Fruit fly (Drosophila melanogaster) whole organism, embryonic: Measurements from ENCODE around the gene CG6142.

Experiments
- Abd-B ChIP-seq: fragments of 200-800 bp; sonication (Bioruptor generic); optimal IDR thresholded peaks from 2 replicates; lab custom pipeline; 2018; ENCODE audit warnings: missing biosample characterization, mild to moderate bottlenecking, missing genetic modification characterization, moderate library complexity
- Awh ChIP-seq: fragments of 200-800 bp; sonication (Bioruptor generic); IDR thresholded peaks from 2 replicates; pipeline ENCODE4, ENCODE4 v1.3.6; 2022; ENCODE audit warnings: missing biosample characterization, missing genetic modification characterization
- Bgb ChIP-seq: fragments of 200-800 bp; sonication (Bioruptor generic); IDR thresholded peaks from 2 replicates; pipeline ENCODE4 v1.3.6; 2022; ENCODE audit warnings: missing biosample characterization, missing genetic modification characterization; ENCODE audit not compliant: partially characterized antibody
- CG10147 ChIP-seq: fragments of 200-800 bp; sonication (Bioruptor generic); optimal IDR thresholded peaks from 2 replicates; lab custom pipeline; 2019; ENCODE audit warnings: missing biosample characterization, mild to moderate bottlenecking, missing genetic modification characterization, moderate library complexity
- CG11456 ChIP-seq: fragments of 200-800 bp; sonication (Bioruptor generic); IDR thresholded peaks from 3 replicates; pipeline ENCODE4 v1.3.6; 2022; ENCODE audit warnings: missing biosample characterization, missing genetic modification characterization
- CG11560 ChIP-seq: fragments of 200-800 bp; sonication (Bioruptor generic); IDR thresholded peaks from 3 replicates; pipeline ENCODE4 v1.3.6; 2022; ENCODE audit warnings: missing biosample characterization, missing genetic modification characterization
- CG13624 ChIP-seq: fragments of 200-800 bp; sonication (Bioruptor generic); optimal IDR thresholded peaks from 2 replicates; lab custom pipeline; 2016; ENCODE audit warnings: missing biosample characterization, missing genetic modification characterization
- CG13894 ChIP-seq: fragments of 200-800 bp; sonication (Bioruptor generic); optimal IDR thresholded peaks from 3 replicates; lab custom pipeline; 2018; ENCODE audit warnings: missing biosample characterization, mild to moderate bottlenecking, missing genetic modification characterization, moderate library complexity
- CG15269 ChIP-seq: fragments of 200-800 bp; sonication (Bioruptor generic); optimal IDR thresholded peaks from 2 replicates; lab custom pipeline; 2018; ENCODE audit warnings: missing biosample characterization, mild to moderate bottlenecking, missing genetic modification characterization, moderate library complexity
- CG17912 ChIP-seq: fragments of 200-800 bp; sonication (Bioruptor generic); optimal IDR thresholded peaks from 2 replicates; lab custom pipeline; 2018; ENCODE audit warnings: missing biosample characterization, mild to moderate bottlenecking, missing genetic modification characterization
- CG32532 ChIP-seq: fragments of 200-800 bp; sonication (Bioruptor generic); IDR thresholded peaks from 2 replicates; pipeline ENCODE4 v1.3.6; 2022; ENCODE audit warnings: missing biosample characterization, missing genetic modification characterization
- CG32772 ChIP-seq: fragments of 200-800 bp; sonication (Bioruptor generic); IDR thresholded peaks from 2 replicates; pipeline ENCODE4 v1.3.6; 2022; ENCODE audit warnings: missing biosample characterization, missing genetic modification characterization
- CG34224 ChIP-seq: fragments of 200-800 bp; sonication (Bioruptor generic); IDR thresholded peaks from 3 replicates; pipeline ENCODE4 v1.3.6; 2022; ENCODE audit warnings: missing biosample characterization, missing genetic modification characterization; ENCODE audit not compliant: partially characterized antibody
- CG3847 ChIP-seq: fragments of 200-800 bp; sonication (Bioruptor generic); IDR thresholded peaks from 2 replicates; pipeline ENCODE4 v1.3.6; 2022; ENCODE audit warnings: missing biosample characterization, missing genetic modification characterization
- CG42726 ChIP-seq: fragments of 200-800 bp; sonication (Bioruptor generic); IDR thresholded peaks from 2 replicates; pipeline ENCODE4 v1.3.6; 2022; ENCODE audit warnings: missing biosample characterization, missing genetic modification characterization; ENCODE audit not compliant: partially characterized antibody
- CG4707 ChIP-seq: fragments of 200-800 bp; sonication (Bioruptor generic); optimal IDR thresholded peaks from 2 replicates; lab custom pipeline; 2018; ENCODE audit warnings: missing biosample characterization, mild to moderate bottlenecking, missing genetic modification characterization, moderate library complexity
- CG7839 ChIP-seq: fragments of 200-800 bp; sonication (Bioruptor generic); optimal IDR thresholded peaks from 3 replicates; lab custom pipeline; 2018; ENCODE audit warnings: missing biosample characterization, mild to moderate bottlenecking, missing genetic modification characterization, moderate library complexity
- CG7987 ChIP-seq: fragments of 200-800 bp; sonication (Bioruptor generic); optimal IDR thresholded peaks from 2 replicates; lab custom pipeline; 2018; ENCODE audit warnings: missing biosample characterization, mild to moderate bottlenecking, missing genetic modification characterization, moderate library complexity
- CG8290 ChIP-seq, 3 experiments: fragments of 200-800 bp; sonication (Bioruptor generic); optimal IDR thresholded peaks; 2 replicates each; lab custom pipeline; 2016 to 2019; ENCODE audit warnings: missing biosample characterization in 3 of 3, missing genetic modification characterization in 3 of 3, mild to moderate bottlenecking in 2 of 3, moderate library complexity in 1 of 3
- CG9437 ChIP-seq: fragments of 200-800 bp; sonication (Bioruptor generic); optimal IDR thresholded peaks from 2 replicates; lab custom pipeline; 2018; ENCODE audit warnings: missing biosample characterization, mild to moderate bottlenecking, missing genetic modification characterization
- Dp ChIP-seq: fragments of 200-800 bp; sonication (Bioruptor generic); optimal IDR thresholded peaks from 2 replicates; lab custom pipeline; 2018; ENCODE audit warnings: missing biosample characterization, mild to moderate bottlenecking, missing genetic modification characterization, moderate library complexity
- Ets65A ChIP-seq: fragments of 200-800 bp; sonication (Bioruptor generic); peaks from one replicate; lab custom pipeline; 2016; ENCODE audit warnings: missing biosample characterization, missing genetic modification characterization
- HHEX ChIP-seq: fragments of 200-800 bp; sonication (Bioruptor generic); optimal IDR thresholded peaks from 3 replicates; lab custom pipeline; 2017; ENCODE audit warnings: missing biosample characterization, mild to moderate bottlenecking, missing genetic modification characterization, missing genetic modification reagents
- Hmr ChIP-seq: fragments of 200-800 bp; sonication (Bioruptor generic); optimal IDR thresholded peaks from 3 replicates; lab custom pipeline; 2017; ENCODE audit warnings: mild to moderate bottlenecking, missing biosample characterization, missing genetic modification reagents, missing genetic modification characterization
- Hr51 ChIP-seq, 2 experiments: fragments of 200-800 bp; sonication (Bioruptor generic); optimal IDR thresholded peaks; 2 replicates in 1 of 2; 3 replicates in 1 of 2; lab custom pipeline; 2016 to 2018; ENCODE audit warnings: missing biosample characterization in 2 of 2, missing genetic modification characterization in 2 of 2, mild to moderate bottlenecking in 1 of 2, moderate library complexity in 1 of 2
- Med ChIP-seq: fragments of 200-800 bp; sonication (Bioruptor generic); peaks from one replicate; lab custom pipeline; 2016; ENCODE audit warnings: missing biosample characterization, missing genetic modification characterization, mild to moderate bottlenecking, inconsistent platforms, moderate library complexity
- Myb ChIP-seq: fragments of 200-800 bp; sonication (Bioruptor generic); optimal IDR thresholded peaks from 2 replicates; lab custom pipeline; 2016; ENCODE audit warnings: missing biosample characterization, missing genetic modification characterization
- Opbp ChIP-seq: fragments of 200-800 bp; sonication (Bioruptor generic); IDR thresholded peaks from 3 replicates; pipeline ENCODE4 v1.3.6; 2022; ENCODE audit warnings: missing biosample characterization, missing genetic modification characterization; ENCODE audit not compliant: partially characterized antibody
- PHDP ChIP-seq: fragments of 200-800 bp; sonication (Bioruptor generic); optimal IDR thresholded peaks from 3 replicates; lab custom pipeline; 2018; ENCODE audit warnings: missing biosample characterization, mild to moderate bottlenecking, missing genetic modification characterization, moderate library complexity
- Rfx ChIP-seq: fragments of 200-800 bp; sonication (Bioruptor generic); IDR thresholded peaks from 2 replicates; pipeline ENCODE4 v1.3.6; 2022; ENCODE audit warnings: missing biosample characterization, missing genetic modification characterization
- Sox102F ChIP-seq: fragments of 200-800 bp; sonication (Bioruptor generic); optimal IDR thresholded peaks from 2 replicates; lab custom pipeline; 2018; ENCODE audit warnings: missing biosample characterization, mild to moderate bottlenecking, missing genetic modification characterization, moderate library complexity
- Xbp1 ChIP-seq: fragments of 200-800 bp; sonication (Bioruptor generic); optimal IDR thresholded peaks from 3 replicates; lab custom pipeline; 2016; ENCODE audit warnings: missing biosample characterization, mild to moderate bottlenecking, missing genetic modification characterization
- amos ChIP-seq: fragments of 200-800 bp; sonication (Bioruptor generic); IDR thresholded peaks from 2 replicates; pipeline ENCODE4 v1.3.6; 2022; ENCODE audit warnings: missing biosample characterization, missing genetic modification characterization; ENCODE audit not compliant: partially characterized antibody
- bsh ChIP-seq, 2 experiments: fragments of 200-800 bp; sonication (Bioruptor generic); optimal IDR thresholded peaks; 2 replicates each; lab custom pipeline; 2017 to 2018; ENCODE audit warnings: mild to moderate bottlenecking in 2 of 2, missing biosample characterization in 2 of 2, missing genetic modification characterization in 2 of 2, moderate library complexity in 1 of 2
- gro ChIP-seq: fragments of 200-800 bp; sonication (Bioruptor generic); optimal IDR thresholded peaks from 2 replicates; lab custom pipeline; 2016; ENCODE audit warnings: missing biosample characterization, missing genetic modification characterization
- lmd ChIP-seq: fragments of 200-800 bp; sonication (Bioruptor generic); IDR thresholded peaks from 2 replicates; pipeline ENCODE4 v1.3.6; 2022; ENCODE audit warnings: missing biosample characterization, missing genetic modification characterization
- nerfin-2 ChIP-seq: fragments of 200-800 bp; sonication (Bioruptor generic); IDR thresholded peaks from 2 replicates; pipeline ENCODE4 v1.3.6; 2022; ENCODE audit warnings: missing biosample characterization, missing genetic modification characterization; ENCODE audit not compliant: partially characterized antibody
- nmo ChIP-seq: fragments of 200-800 bp; sonication (Bioruptor generic); optimal IDR thresholded peaks from 2 replicates; lab custom pipeline; 2018; ENCODE audit warnings: missing biosample characterization, mild to moderate bottlenecking, missing genetic modification characterization, moderate library complexity
- phol ChIP-seq: fragments of 200-800 bp; sonication (Bioruptor generic); optimal IDR thresholded peaks from 3 replicates; lab custom pipeline; 2018; ENCODE audit warnings: missing biosample characterization, mild to moderate bottlenecking, missing genetic modification characterization, moderate library complexity
- pzg ChIP-seq: fragments of 200-800 bp; sonication (Bioruptor generic); optimal IDR thresholded peaks from 3 replicates; lab custom pipeline; 2018; ENCODE audit warnings: missing biosample characterization, mild to moderate bottlenecking, missing genetic modification characterization, moderate library complexity
- sd ChIP-seq: fragments of 200-800 bp; sonication (Bioruptor generic); optimal IDR thresholded peaks from 3 replicates; lab custom pipeline; 2018; ENCODE audit warnings: missing biosample characterization, mild to moderate bottlenecking, missing genetic modification characterization, moderate library complexity
- sob ChIP-seq: fragments of 200-800 bp; sonication (Bioruptor generic); IDR thresholded peaks from 2 replicates; pipeline ENCODE4 v1.3.6; 2022; ENCODE audit warnings: missing biosample characterization, missing genetic modification characterization
- stwl ChIP-seq: fragments of 200-800 bp; sonication (Bioruptor generic); optimal IDR thresholded peaks from 3 replicates; lab custom pipeline; 2018; ENCODE audit warnings: missing biosample characterization, mild to moderate bottlenecking, missing genetic modification characterization, moderate library complexity
- sug ChIP-seq: fragments of 200-800 bp; optimal IDR thresholded peaks from 2 replicates; lab custom pipeline; 2019; ENCODE audit warnings: missing biosample characterization, mild to moderate bottlenecking, missing genetic modification characterization, moderate library complexity
- trh ChIP-seq: fragments of 200-800 bp; sonication (Bioruptor generic); optimal IDR thresholded peaks from 2 replicates; lab custom pipeline; 2016; ENCODE audit warnings: missing biosample characterization, missing genetic modification characterization
- vnd ChIP-seq: fragments of 200-800 bp; sonication (Bioruptor generic); IDR thresholded peaks from 3 replicates; pipeline ENCODE4 v1.3.6; 2022; ENCODE audit warnings: missing biosample characterization, missing genetic modification characterization; ENCODE audit not compliant: partially characterized antibody
- vvl ChIP-seq: fragments of 200-800 bp; sonication (Bioruptor generic); IDR thresholded peaks from 2 replicates; pipeline ENCODE4 v1.3.6; 2022; ENCODE audit warnings: missing biosample characterization, missing genetic modification characterization

CG6142 gene

dm6 chr3R:26137189-26137588 is 4.2 kb downstream of the CG6142 start (continued):
- no peak for TF ChIP-seq trh
- TF ChIP-seq nmo (GFP tag; lab: Kevin White, UChicago), result peak; percentile 54
- peak; percentile 31; the same call in 1 of the 2 replicates for TF ChIP-seq CG32532 (GFP tag; lab: Robert Waterston, UW)
- peak; percentile 20 for TF ChIP-seq Abd-B (GFP tag; lab: Kevin White, UChicago)
- peak; percentile 10 for TF ChIP-seq pzg (GFP tag; lab: Kevin White, UChicago)
- TF ChIP-seq lmd, result peak; percentile 35; the same call in 1 of the 2 replicates
- TF ChIP-seq sug, result peak; percentile 34
- TF ChIP-seq Myb, result peak; percentile 94
- peak; percentile 27 for TF ChIP-seq Hmr (GFP tag; lab: Kevin White, UChicago)
- peak; percentile 9 for TF ChIP-seq CG15269 (tag; lab: Kevin White, UChicago)
- no peak for TF ChIP-seq CG4707 (GFP tag; lab: Kevin White, UChicago)
- TF ChIP-seq Rfx (GFP tag; lab: Robert Waterston, UW), result peak; percentile 29; the same call in 1 of the 2 replicates
- TF ChIP-seq Xbp1 (GFP tag; lab: Kevin White, UChicago), result peak; percentile 36
- TF ChIP-seq CG32772 (GFP tag; lab: Robert Waterston, UW), result no peak
- TF ChIP-seq sd (tag; lab: Kevin White, UChicago), result peak; percentile 26
- no peak for TF ChIP-seq bsh (GFP tag; optimal IDR thresholded peaks at IDR 0.05; lab: Kevin White, UChicago)
- no peak for TF ChIP-seq HHEX (GFP tag; lab: Kevin White, UChicago)
- no peak for TF ChIP-seq CG8290 (GFP tag; optimal IDR thresholded peaks at IDR 0.05; lab: Kevin White, UChicago)
- TF ChIP-seq CG8290 (tag; optimal IDR thresholded peaks at IDR 0.05; lab: Kevin White, UChicago), result peak in 1 of 2 experiments; percentile 1
- peak in 1 of 2 experiments; percentile 6 for TF ChIP-seq Hr51 (GFP tag; optimal IDR thresholded peaks at IDR 0.05; lab: Kevin White, UChicago)
- peak; percentile 50 for TF ChIP-seq stwl
- TF ChIP-seq CG13624 (GFP tag; lab: Kevin White, UChicago), result peak; percentile 15
- TF ChIP-seq vnd (GFP tag; lab: Robert Waterston, UW), result 0 out of 3 replicates have a peak, but pooled peaks have one; percentile 13
- TF ChIP-seq CG9437, result peak; percentile 100
- peak; percentile 14 for TF ChIP-seq CG17912
- peak; percentile 20 for TF ChIP-seq PHDP (tag; lab: Kevin White, UChicago)
- no peak for TF ChIP-seq nerfin-2 (GFP tag; lab: Robert Waterston, UW)
- no peak for TF ChIP-seq CG7987 (GFP tag; lab: Kevin White, UChicago)
- TF ChIP-seq Awh, result no peak
- no peak for TF ChIP-seq vvl
- peak; percentile 42 for TF ChIP-seq CG13894 (tag; lab: Kevin White, UChicago)
- peak; percentile 30 for TF ChIP-seq CG7839
- TF ChIP-seq Sox102F, result peak; percentile 6
- peak; percentile 8 for TF ChIP-seq CG10147 (GFP tag; lab: Kevin White, UChicago)
- TF ChIP-seq Ets65A (GFP tag; lab: Kevin White, UChicago), result peak; percentile 65
- TF ChIP-seq sob (GFP tag; lab: Robert Waterston, UW), result peak; percentile 29; the same call in 1 of the 2 replicates
- peak; percentile 30; the same call in 1 of the 3 replicates for TF ChIP-seq CG34224 (GFP tag; lab: Robert Waterston, UW)
- TF ChIP-seq CG11456 (GFP tag; lab: Robert Waterston, UW), result peak; percentile 65; the same call in 1 of the 3 replicates
- 0 out of 2 replicates have a peak, but pooled peaks have one; percentile 24 for TF ChIP-seq CG3847 (GFP tag; lab: Robert Waterston, UW)
- TF ChIP-seq CG42726, result 0 out of 2 replicates have a peak, but pooled peaks have one; percentile 41
- peak; percentile 85 for TF ChIP-seq Dp (GFP tag; lab: Kevin White, UChicago)
- TF ChIP-seq Bgb (GFP tag; lab: Robert Waterston, UW), result peak; percentile 66
- TF ChIP-seq gro, result peak; percentile 27
- peak; percentile 16; the same call in 1 of the 3 replicates for TF ChIP-seq CG11560
- peak; percentile 33; the same call in 1 of the 2 replicates for TF ChIP-seq amos (GFP tag; lab: Robert Waterston, UW)
- TF ChIP-seq Opbp (GFP tag; lab: Robert Waterston, UW), result peak; percentile 39; the same call in 1 of the 3 replicates
- TF ChIP-seq Med, result peak; percentile 87
- TF ChIP-seq phol (tag; lab: Kevin White, UChicago), result no peak
